Fruit fly (Drosophila melanogaster) whole organism, larva: ENCODE results near the gene RnpS1.

ENCODE experiments used
- noc ChIP-seq: fragments of 200-800 bp; sonication (Bioruptor generic); optimal IDR thresholded peaks from 3 replicates; lab custom pipeline; 2019; ENCODE audit warnings: missing biosample characterization, mild to moderate bottlenecking, missing genetic modification characterization, moderate library complexity

The RnpS1 gene

dm6 chr3R:9594251-9594581 lies 42.4 kb downstream of the RnpS1 start:
- no peak for TF ChIP-seq noc (tag; lab: Kevin White, UChicago)

DNA sequence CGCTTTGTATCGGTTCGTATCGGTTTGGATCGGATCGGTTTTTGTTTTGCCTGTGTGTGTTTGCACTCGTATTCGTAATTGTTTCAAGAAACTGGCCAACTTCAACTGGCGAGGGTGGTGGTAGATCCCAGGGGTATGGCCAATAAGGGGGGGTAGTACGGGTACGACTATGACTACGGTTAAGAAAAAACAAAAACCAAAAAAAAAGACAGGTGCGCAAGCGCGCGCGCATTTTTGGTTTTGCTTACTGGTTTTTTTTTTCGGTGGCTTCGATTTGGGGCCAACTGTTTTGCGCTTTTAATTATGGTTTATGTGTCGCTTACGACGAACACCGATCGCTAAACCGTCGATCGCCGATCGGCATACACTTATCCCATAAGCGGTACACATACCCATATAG lies 43.0 kb downstream of the RnpS1 start:
- TF ChIP-seq noc (tag; lab: Kevin White, UChicago): no peak

DNA sequence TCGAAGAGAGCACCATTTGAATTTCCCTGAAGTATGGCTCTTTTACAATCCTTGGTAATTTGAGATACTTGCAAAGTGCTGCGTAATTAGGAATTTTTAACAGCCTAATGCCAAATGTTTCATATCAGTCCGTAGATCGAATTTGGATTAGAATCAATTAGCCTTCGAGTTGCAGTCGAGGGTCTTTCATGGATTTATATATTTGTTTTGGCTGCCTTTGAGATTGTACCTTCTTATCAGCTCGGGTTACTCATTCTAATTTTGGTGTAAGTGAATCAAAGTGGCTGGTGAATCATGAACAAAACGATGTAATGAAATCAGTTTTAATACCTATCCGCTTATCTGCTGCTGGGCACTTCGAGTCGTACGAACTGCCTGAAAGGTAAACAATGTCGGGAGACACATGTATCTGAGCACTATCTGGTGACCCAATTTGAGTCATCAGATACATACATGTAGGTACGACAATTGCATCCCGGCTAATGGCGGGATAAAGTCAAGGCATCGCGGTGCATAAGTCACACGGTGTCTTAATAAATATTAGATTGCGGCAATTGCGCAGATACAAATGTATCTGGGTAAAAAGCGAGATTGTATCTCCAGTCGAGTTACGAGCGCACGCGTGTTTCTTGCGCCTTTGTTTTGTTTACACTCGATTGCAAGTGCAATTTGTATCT lies 44.0 kb downstream of the RnpS1 start:
- no peak for TF ChIP-seq noc (tag; lab: Kevin White, UChicago)

dm6 chr3R:9596615-9597014 lies 44.8 kb downstream of the RnpS1 start:
- TF ChIP-seq noc (tag; lab: Kevin White, UChicago): no peak

dm6 chr3R:9598099-9598498 lies 46.3 kb downstream of the RnpS1 start:
- TF ChIP-seq noc (tag; lab: Kevin White, UChicago): no peak

dm6 chr3R:9600558-9600959 lies 48.7 kb downstream of the RnpS1 start:
- peak; percentile 95 for TF ChIP-seq noc (tag; lab: Kevin White, UChicago)

DNA sequence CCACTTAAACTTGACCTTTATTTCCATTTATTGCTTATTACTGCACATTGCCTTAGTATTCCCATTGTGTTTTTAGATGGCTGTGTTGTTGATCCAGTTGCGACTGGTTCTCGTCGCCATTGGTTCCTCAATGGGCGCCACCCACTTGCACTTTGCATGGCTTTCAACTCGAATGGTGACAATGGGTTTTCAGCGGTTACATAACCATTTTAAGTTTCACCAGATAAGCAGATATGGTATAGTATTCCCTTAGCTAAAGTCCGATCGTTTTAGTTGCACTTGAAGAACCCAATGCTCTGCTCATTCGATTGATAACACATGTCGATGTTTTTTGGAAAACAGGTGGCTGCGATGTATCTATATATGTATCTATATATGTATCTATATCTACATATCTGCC lies 50.1 kb downstream of the RnpS1 start:
- TF ChIP-seq noc (tag; lab: Kevin White, UChicago): no peak
